Fruit fly (Drosophila melanogaster) whole organism, prepupa: ENCODE results near the gene CG6847.

Experiments
- Blimp-1 ChIP-seq: fragments of 200-800 bp; sonication (Bioruptor generic); optimal IDR thresholded peaks from 3 replicates; lab custom pipeline; 2017; ENCODE audit warnings: missing biosample characterization, missing genetic modification characterization, mild to moderate bottlenecking, moderate library complexity, missing genetic modification reagents
- CG10669 ChIP-seq: fragments of 200-800 bp; sonication (Bioruptor generic); optimal IDR thresholded peaks from 3 replicates; lab custom pipeline; 2018; ENCODE audit warnings: missing biosample characterization, mild to moderate bottlenecking, missing genetic modification characterization, moderate library complexity
- CG11294 ChIP-seq: fragments of 200-800 bp; sonication (Bioruptor generic); IDR thresholded peaks from 2 replicates; pipeline ENCODE4 v1.3.6; 2022; ENCODE audit warnings: missing biosample characterization, missing genetic modification characterization
- CG11762 ChIP-seq: fragments of 200-800 bp; sonication (Bioruptor generic); optimal IDR thresholded peaks from 3 replicates; lab custom pipeline; 2016; ENCODE audit warnings: missing biosample characterization, missing genetic modification characterization; ENCODE audit not compliant: insufficient read depth
- CG11902 ChIP-seq: fragments of 200-800 bp; sonication (Bioruptor generic); optimal IDR thresholded peaks from 3 replicates; lab custom pipeline; 2016; ENCODE audit warnings: missing biosample characterization, missing genetic modification characterization
- CG15336 ChIP-seq: fragments of 200-800 bp; sonication (Bioruptor generic); IDR thresholded peaks from 2 replicates; pipeline ENCODE4 v1.3.6; 2022; ENCODE audit warnings: missing biosample characterization, missing genetic modification characterization
- CG1621 ChIP-seq: fragments of 200-800 bp; sonication (Bioruptor generic); optimal IDR thresholded peaks from 3 replicates; lab custom pipeline; 2018; ENCODE audit warnings: missing biosample characterization, mild to moderate bottlenecking, missing genetic modification characterization
- CG16779 ChIP-seq: fragments of 200-800 bp; sonication (Bioruptor generic); optimal IDR thresholded peaks from 3 replicates; lab custom pipeline; 2017; ENCODE audit warnings: missing biosample characterization, mild to moderate bottlenecking, missing genetic modification characterization
- CG3032 ChIP-seq: fragments of 200-800 bp; optimal IDR thresholded peaks from 2 replicates; lab custom pipeline; 2019; ENCODE audit warnings: missing biosample characterization, mild to moderate bottlenecking, missing genetic modification characterization, moderate library complexity
- CG31627 ChIP-seq: fragments of 200-800 bp; sonication (Bioruptor generic); optimal IDR thresholded peaks from 3 replicates; lab custom pipeline; 2016; ENCODE audit warnings: missing biosample characterization, missing genetic modification characterization
- CG32006 ChIP-seq: fragments of 200-800 bp; sonication (Bioruptor generic); optimal IDR thresholded peaks from 3 replicates; lab custom pipeline; 2017; ENCODE audit warnings: missing biosample characterization, mild to moderate bottlenecking, missing genetic modification characterization
- CG3919 ChIP-seq: fragments of 200-800 bp; sonication (Bioruptor generic); optimal IDR thresholded peaks from 3 replicates; lab custom pipeline; 2016; ENCODE audit warnings: missing biosample characterization, missing genetic modification characterization
- CG6163 ChIP-seq: fragments of 200-800 bp; sonication (Bioruptor generic); IDR thresholded peaks from 3 replicates; pipeline ENCODE4 v1.3.6; 2022; ENCODE audit warnings: missing biosample characterization, missing genetic modification characterization
- CG6276 ChIP-seq: fragments of 200-800 bp; sonication (Bioruptor generic); optimal IDR thresholded peaks from 2 replicates; lab custom pipeline; 2017; ENCODE audit warnings: missing biosample characterization, mild to moderate bottlenecking, missing genetic modification characterization
- CG6808 ChIP-seq: fragments of 200-800 bp; sonication (Bioruptor generic); optimal IDR thresholded peaks from 3 replicates; lab custom pipeline; 2017; ENCODE audit warnings: missing biosample characterization, missing genetic modification characterization, mild to moderate bottlenecking, moderate library complexity, missing genetic modification reagents
- CG6854 ChIP-seq: fragments of 200-800 bp; sonication (Bioruptor generic); optimal IDR thresholded peaks from 2 replicates; lab custom pipeline; 2017; ENCODE audit warnings: missing biosample characterization, mild to moderate bottlenecking, missing genetic modification characterization
- CG7368 ChIP-seq: fragments of 200-800 bp; sonication (Bioruptor generic); optimal IDR thresholded peaks from 3 replicates; lab custom pipeline; 2016; ENCODE audit warnings: missing biosample characterization, missing genetic modification characterization
- CG8119 ChIP-seq: fragments of 200-800 bp; sonication (Bioruptor generic); IDR thresholded peaks from 3 replicates; pipeline ENCODE4 v1.3.6; 2022; ENCODE audit warnings: missing biosample characterization, missing genetic modification characterization
- CG8632 ChIP-seq: fragments of 200-800 bp; sonication (Bioruptor generic); optimal IDR thresholded peaks from 3 replicates; lab custom pipeline; 2016; ENCODE audit warnings: missing biosample characterization, missing genetic modification characterization
- CG9139 ChIP-seq: fragments of 200-800 bp; sonication (Bioruptor generic); optimal IDR thresholded peaks from 3 replicates; lab custom pipeline; 2017; ENCODE audit warnings: missing biosample characterization, mild to moderate bottlenecking, missing genetic modification characterization
- Eip75B ChIP-seq: fragments of 200-800 bp; sonication (Bioruptor generic); optimal IDR thresholded peaks from 3 replicates; lab custom pipeline; 2016; ENCODE audit warnings: missing biosample characterization, missing genetic modification characterization
- Eip93F ChIP-seq: fragments of 200-800 bp; sonication (Bioruptor generic); optimal IDR thresholded peaks from 2 replicates; lab custom pipeline; 2016; ENCODE audit warnings: missing biosample characterization, mild to moderate bottlenecking, missing genetic modification characterization
- Ets21C ChIP-seq: fragments of 200-800 bp; sonication (Bioruptor generic); optimal IDR thresholded peaks from 3 replicates; lab custom pipeline; 2016; ENCODE audit warnings: missing biosample characterization, missing genetic modification characterization
- Ets96B ChIP-seq: fragments of 200-800 bp; optimal IDR thresholded peaks from 2 replicates; lab custom pipeline; 2019; ENCODE audit warnings: missing biosample characterization, mild to moderate bottlenecking, missing genetic modification characterization, moderate library complexity
- Gug ChIP-seq: fragments of 200-800 bp; sonication (Bioruptor generic); IDR thresholded peaks from 2 replicates; pipeline ENCODE4 v1.3.6; 2022; ENCODE audit warnings: missing biosample characterization, missing genetic modification characterization
- Hr38 ChIP-seq: sonication (Bioruptor generic); optimal IDR thresholded peaks from 2 replicates; lab custom pipeline; 2016; ENCODE audit warnings: missing biosample characterization, missing genetic modification characterization
- Hr39 ChIP-seq: fragments of 200-800 bp; sonication (Bioruptor generic); optimal IDR thresholded peaks from 2 replicates; lab custom pipeline; 2016; ENCODE audit warnings: missing biosample characterization, missing genetic modification characterization
- Hr4 ChIP-seq: fragments of 200-800 bp; sonication (Bioruptor generic); optimal IDR thresholded peaks from 3 replicates; lab custom pipeline; 2016; ENCODE audit warnings: missing biosample characterization, missing genetic modification characterization
- Lpt ChIP-seq: fragments of 200-800 bp; sonication (Bioruptor generic); optimal IDR thresholded peaks from 3 replicates; lab custom pipeline; 2016; ENCODE audit warnings: missing biosample characterization, missing genetic modification characterization
- Met ChIP-seq: fragments of 200-800 bp; sonication (Bioruptor generic); optimal IDR thresholded peaks from 3 replicates; lab custom pipeline; 2016; ENCODE audit warnings: missing biosample characterization, missing genetic modification characterization
- OdsH ChIP-seq: fragments of 200-800 bp; sonication (Bioruptor generic); optimal IDR thresholded peaks from 3 replicates; lab custom pipeline; 2016; ENCODE audit warnings: missing biosample characterization, missing genetic modification characterization
- Smox ChIP-seq: fragments of 200-800 bp; sonication (Bioruptor generic); optimal IDR thresholded peaks from 3 replicates; lab custom pipeline; 2016; ENCODE audit warnings: missing biosample characterization, missing genetic modification characterization
- Sox102F ChIP-seq: fragments of 200-800 bp; sonication (Bioruptor generic); optimal IDR thresholded peaks from 2 replicates; lab custom pipeline; 2016; ENCODE audit warnings: missing biosample characterization, mild to moderate bottlenecking, missing genetic modification characterization
- Sox14 ChIP-seq: fragments of 200-800 bp; sonication (Bioruptor generic); optimal IDR thresholded peaks from 3 replicates; lab custom pipeline; 2016; ENCODE audit warnings: missing biosample characterization, missing genetic modification characterization
- Sox15 ChIP-seq: fragments of 200-800 bp; sonication (Bioruptor generic); optimal IDR thresholded peaks from 3 replicates; lab custom pipeline; 2016; ENCODE audit warnings: missing biosample characterization, missing genetic modification characterization
- achi ChIP-seq: fragments of 200-800 bp; sonication (Bioruptor generic); optimal IDR thresholded peaks from 3 replicates; lab custom pipeline; 2016; ENCODE audit warnings: missing biosample characterization, missing genetic modification characterization
- acj6 ChIP-seq: fragments of 200-800 bp; sonication (Bioruptor generic); optimal IDR thresholded peaks from 3 replicates; lab custom pipeline; 2016; ENCODE audit warnings: missing biosample characterization, missing genetic modification characterization
- cyc ChIP-seq: fragments of 200-800 bp; sonication (Bioruptor generic); optimal IDR thresholded peaks from 3 replicates; lab custom pipeline; 2016; ENCODE audit warnings: missing biosample characterization, missing genetic modification characterization
- dac ChIP-seq: fragments of 200-800 bp; sonication (Bioruptor generic); optimal IDR thresholded peaks from 2 replicates; lab custom pipeline; 2017; ENCODE audit warnings: missing biosample characterization, mild to moderate bottlenecking, missing genetic modification characterization
- dsx ChIP-seq: fragments of 200-800 bp; optimal IDR thresholded peaks from 3 replicates; lab custom pipeline; 2019; ENCODE audit warnings: missing biosample characterization, mild to moderate bottlenecking, missing genetic modification characterization, moderate library complexity; ENCODE audit not compliant: poor library complexity, severe bottlenecking
- eg ChIP-seq: fragments of 200-800 bp; sonication (Bioruptor generic); IDR thresholded peaks from 3 replicates; pipeline ENCODE4 v1.3.6; 2022; ENCODE audit warnings: missing biosample characterization, missing genetic modification characterization
- esn ChIP-seq: fragments of 200-800 bp; sonication (Bioruptor generic); optimal IDR thresholded peaks from 2 replicates; lab custom pipeline; 2016; ENCODE audit warnings: missing biosample characterization, mild to moderate bottlenecking, missing genetic modification characterization, moderate library complexity
- lz ChIP-seq: fragments of 200-800 bp; sonication (Bioruptor generic); optimal IDR thresholded peaks from 3 replicates; lab custom pipeline; 2016; ENCODE audit warnings: missing biosample characterization, missing genetic modification characterization
- net ChIP-seq: fragments of 200-800 bp; sonication (Bioruptor generic); optimal IDR thresholded peaks from 3 replicates; lab custom pipeline; 2016; ENCODE audit warnings: missing biosample characterization, missing genetic modification characterization
- pdm3 ChIP-seq: fragments of 200-800 bp; sonication (Bioruptor generic); optimal IDR thresholded peaks from 3 replicates; lab custom pipeline; 2016; ENCODE audit warnings: missing biosample characterization, missing genetic modification characterization
- salr ChIP-seq, 2 experiments: fragments of 200-800 bp; sonication (Bioruptor generic); optimal IDR thresholded peaks; 3 replicates each; lab custom pipeline; 2016 to 2018; ENCODE audit warnings: missing biosample characterization in 2 of 2, missing genetic modification characterization in 2 of 2, mild to moderate bottlenecking in 1 of 2
- spab ChIP-seq: fragments of 200-800 bp; sonication (Bioruptor generic); optimal IDR thresholded peaks from 2 replicates; lab custom pipeline; 2017; ENCODE audit warnings: missing biosample characterization, mild to moderate bottlenecking, missing genetic modification characterization, missing genetic modification reagents
- ss ChIP-seq, 2 experiments: fragments of 200-800 bp; sonication (Bioruptor generic); optimal IDR thresholded peaks; 2 replicates in 1 of 2; 3 replicates in 1 of 2; lab custom pipeline; 2017 to 2018; ENCODE audit warnings: mild to moderate bottlenecking in 2 of 2, missing biosample characterization in 2 of 2, missing genetic modification characterization in 2 of 2, moderate library complexity in 1 of 2
- svp ChIP-seq: fragments of 200-800 bp; sonication (Bioruptor generic); peaks from one replicate; lab custom pipeline; 2016; ENCODE audit warnings: missing biosample characterization, missing genetic modification characterization
- topi ChIP-seq: fragments of 200-800 bp; sonication (Bioruptor generic); optimal IDR thresholded peaks from 3 replicates; lab custom pipeline; 2016; ENCODE audit warnings: missing biosample characterization, missing genetic modification characterization
- vri ChIP-seq: fragments of 200-800 bp; sonication (Bioruptor generic); optimal IDR thresholded peaks from 3 replicates; lab custom pipeline; 2016; ENCODE audit warnings: missing biosample characterization, mild to moderate bottlenecking, missing genetic modification characterization

The CG6847 gene

DNA sequence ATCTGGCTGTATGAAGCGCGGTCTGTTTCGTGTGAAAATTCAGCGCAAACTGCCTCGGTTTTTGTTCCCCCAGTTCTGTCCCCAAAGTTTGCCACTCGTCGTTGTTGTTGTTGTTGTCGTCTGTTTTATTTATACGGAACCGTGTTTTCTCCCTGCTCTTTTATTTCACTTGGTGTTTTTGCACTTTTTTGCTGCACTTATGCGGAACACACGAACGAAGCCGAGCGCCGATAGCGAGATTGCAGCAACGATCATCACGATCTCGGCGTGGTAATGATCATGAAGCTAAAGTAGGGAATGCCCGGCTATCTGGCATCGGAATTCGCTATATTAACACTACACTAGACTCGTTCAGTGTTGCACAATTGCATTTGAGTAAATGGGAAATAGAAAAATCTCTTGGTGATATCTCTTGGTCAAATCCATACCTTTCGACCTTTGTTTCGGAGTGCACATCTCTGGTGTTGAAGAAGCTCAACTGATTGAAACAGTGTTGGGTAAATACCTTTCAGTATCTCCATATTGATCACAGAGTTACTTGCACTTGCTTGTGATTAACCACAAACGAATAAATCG, 36.2 kb upstream of the CG6847 start:
- TF ChIP-seq OdsH (GFP tag; lab: Kevin White, UChicago) (peak; percentile 43), Sox102F (peak; percentile 55), acj6 (peak; percentile 27), Eip93F (GFP tag; lab: Kevin White, UChicago) (peak; percentile 25), CG7368 (GFP tag; lab: Kevin White, UChicago) (peak; percentile 47), Hr38 (GFP tag; lab: Kevin White, UChicago) (no peak), CG6854 (GFP tag; lab: Kevin White, UChicago) (no peak), svp (GFP tag; lab: Kevin White, UChicago) (peak; percentile 86), Blimp-1 (GFP tag; lab: Kevin White, UChicago) (no peak), lz (peak; percentile 51), Hr4 (GFP tag; lab: Kevin White, UChicago) (peak; percentile 62), CG6276 (GFP tag; lab: Kevin White, UChicago) (peak; percentile 27), CG8632 (GFP tag; lab: Kevin White, UChicago) (peak; percentile 1), CG15336 (GFP tag; lab: Robert Waterston, UW) (0 out of 2 replicates have a peak, but pooled peaks have one; percentile 19), Smox (GFP tag; lab: Kevin White, UChicago) (peak; percentile 15), Ets96B (tag; lab: Kevin White, UChicago) (peak; percentile 13), ss (GFP tag; optimal IDR thresholded peaks at IDR 0.05; lab: Kevin White, UChicago) (peak; percentile 43 to 63), Gug (no peak), CG6163 (GFP tag; lab: Robert Waterston, UW) (peak; percentile 46; the same call in 2 of the 3 replicates), CG3919 (GFP tag; lab: Kevin White, UChicago) (peak; percentile 58), CG10669 (GFP tag; lab: Kevin White, UChicago) (no peak), spab (GFP tag; lab: Kevin White, UChicago) (no peak), CG32006 (GFP tag; lab: Kevin White, UChicago) (peak; percentile 32), achi (peak; percentile 44), Ets21C (GFP tag; lab: Kevin White, UChicago) (peak; percentile 41), Met (GFP tag; lab: Kevin White, UChicago) (peak; percentile 67), dsx (GFP tag; lab: Kevin White, UChicago) (peak; percentile 47), CG11762 (GFP tag; lab: Kevin White, UChicago) (peak; percentile 6), Lpt (peak; percentile 27), esn (peak; percentile 59), CG9139 (GFP tag; lab: Kevin White, UChicago) (peak; percentile 17), net (GFP tag; lab: Kevin White, UChicago) (peak; percentile 28), CG6808 (GFP tag; lab: Kevin White, UChicago) (peak; percentile 44), CG11902 (GFP tag; lab: Kevin White, UChicago) (peak; percentile 20), dac (GFP tag; lab: Kevin White, UChicago) (no peak), pdm3 (GFP tag; lab: Kevin White, UChicago) (peak; percentile 46), cyc (GFP tag; lab: Kevin White, UChicago) (peak; percentile 56), Sox14 (peak; percentile 3), Sox15 (peak; percentile 30), vri (no peak), CG3032 (no peak), Hr39 (GFP tag; lab: Kevin White, UChicago) (peak; percentile 66), CG1621 (tag; lab: Kevin White, UChicago) (peak; percentile 9), CG8119 (GFP tag; lab: Robert Waterston, UW) (no peak), eg (peak; percentile 55; the same call in 1 of the 3 replicates), Eip75B (peak; percentile 53), topi (peak; percentile 74), CG31627 (GFP tag; lab: Kevin White, UChicago) (peak; percentile 64), CG16779 (tag; lab: Kevin White, UChicago) (peak; percentile 20), CG11294 (GFP tag; lab: Robert Waterston, UW) (no peak), salr (GFP tag; optimal IDR thresholded peaks at IDR 0.05; lab: Kevin White, UChicago) (no peak)
